Fruit fly (Drosophila melanogaster): ENCODE data around the gene CG8219.
A peak's percentile ranks its signal among the peaks of the same experiment; 100 is the strongest.

Gene CG8219

dm6 chr3L:6215976-6216786 is 15.9 kb downstream of the CG8219 start (continued):
- TF ChIP-seq onecut (GFP tag; IDR thresholded peaks at IDR 0.05) = peak; percentile 54
- TF ChIP-seq CG6175 (GFP tag; IDR thresholded peaks at IDR 0.05) = peak; percentile 56; the same call in 2 of the 3 replicates
- peak; percentile 26 for TF ChIP-seq zf30C (GFP tag; optimal IDR thresholded peaks at IDR 0.05)
- TF ChIP-seq ac (GFP tag; optimal IDR thresholded peaks at IDR 0.05) = peak; percentile 60
- peak; percentile 27 for TF ChIP-seq CG10979 (tag; optimal IDR thresholded peaks at IDR 0.05)
- TF ChIP-seq CG5180 (GFP tag; optimal IDR thresholded peaks at IDR 0.05) = peak; percentile 64
- TF ChIP-seq so (GFP tag; IDR thresholded peaks at IDR 0.05) = no peak
- peak; percentile 42 for TF ChIP-seq CG18619 (GFP tag; optimal IDR thresholded peaks at IDR 0.05)
- TF ChIP-seq CG2875 (GFP tag; optimal IDR thresholded peaks at IDR 0.05) = peak; percentile 47
- no peak for TF ChIP-seq CG18262 (tag; optimal IDR thresholded peaks at IDR 0.05)
- no peak for TF ChIP-seq CG8388 (GFP tag; optimal IDR thresholded peaks at IDR 0.05)
- peak; percentile 61 for TF ChIP-seq caup (GFP tag; optimal IDR thresholded peaks at IDR 0.05; ENCODE audit: severe bottlenecking)
- TF ChIP-seq psq (GFP tag; optimal IDR thresholded peaks at IDR 0.05) = no peak
- TF ChIP-seq CG17186 (GFP tag; optimal IDR thresholded peaks at IDR 0.05) = peak; percentile 4
- peak; percentile 73 for TF ChIP-seq wek (GFP tag; optimal IDR thresholded peaks at IDR 0.05)
- TF ChIP-seq sug (tag; optimal IDR thresholded peaks at IDR 0.05) = no peak
- TF ChIP-seq CG34422 (GFP tag; IDR thresholded peaks at IDR 0.05) = peak; percentile 49; the same call in 1 of the 3 replicates
- peak; percentile 85 for TF ChIP-seq CG34376 (GFP tag; optimal IDR thresholded peaks at IDR 0.05)
- TF ChIP-seq CG1792 (GFP tag; optimal IDR thresholded peaks at IDR 0.05) = no peak
- no peak for TF ChIP-seq MBD-R2 (GFP tag; IDR thresholded peaks at IDR 0.05)
- peak in 1 of 3 experiments; percentile 54 for TF ChIP-seq Stat92E (GFP tag; optimal IDR thresholded peaks at IDR 0.05)
- TF ChIP-seq kah (GFP tag; optimal IDR thresholded peaks at IDR 0.05) = peak; percentile 55
- peak; percentile 14 for TF ChIP-seq CG12391 (tag; optimal IDR thresholded peaks at IDR 0.05)
- TF ChIP-seq CrebB (tag; optimal IDR thresholded peaks at IDR 0.05) = peak; percentile 67
- TF ChIP-seq fd64A (GFP tag; optimal IDR thresholded peaks at IDR 0.05) = peak; percentile 81
- TF ChIP-seq mirr (GFP tag; optimal IDR thresholded peaks at IDR 0.05) = peak; percentile 78
- no peak for TF ChIP-seq CG13894 (tag; optimal IDR thresholded peaks at IDR 0.05)
- no peak for TF ChIP-seq CG4820 (GFP tag; optimal IDR thresholded peaks at IDR 0.05)
- no peak for TF ChIP-seq sna (GFP tag; IDR thresholded peaks at IDR 0.05; ENCODE audit: partially characterized antibody)
- peak; percentile 80 for TF ChIP-seq CG6813 (GFP tag; optimal IDR thresholded peaks at IDR 0.05)
- peak; percentile 88 for TF ChIP-seq twi (tag; optimal IDR thresholded peaks at IDR 0.05)

- TF ChIP-seq CG6791 (GFP tag; IDR thresholded peaks at IDR 0.05; ENCODE audit: partially characterized antibody) (peak; percentile 34; the same call in 1 of the 3 replicates), mam (GFP tag; optimal IDR thresholded peaks at IDR 0.05) (no peak), Kr (GFP tag; optimal IDR thresholded peaks at IDR 0.05) (peak; percentile 35), CG34376 (GFP tag; optimal IDR thresholded peaks at IDR 0.05) (peak; percentile 11), CG15073 (GFP tag; optimal IDR thresholded peaks at IDR 0.05) (no peak), CG10543 (GFP tag; optimal IDR thresholded peaks at IDR 0.05) (peak; percentile 4), cg (GFP tag; optimal IDR thresholded peaks at IDR 0.05) (peak; percentile 22), odd (GFP tag; optimal IDR thresholded peaks at IDR 0.05) (no peak), chinmo (GFP tag; IDR thresholded peaks at IDR 0.05; ENCODE audit: partially characterized antibody) (0 out of 4 replicates have a peak, but pooled peaks have one; percentile 18), CG4360 (GFP tag; IDR thresholded peaks at IDR 0.05) (peak; percentile 33; the same call in 1 of the 2 replicates), Sry-β (GFP tag; optimal IDR thresholded peaks at IDR 0.05) (no peak), CoRest (tag; optimal IDR thresholded peaks at IDR 0.05) (no peak), Deaf1 (tag; optimal IDR thresholded peaks at IDR 0.05) (peak; percentile 35)
Measured at dm6 chr3L:6216787-6217078, 16.5 kb downstream of the CG8219 start.
